Fruit fly (Drosophila melanogaster) whole organism, pupa: ENCODE measurements around the gene CG32110.

Experiments used
- CG10348 ChIP-seq: fragments of 200-800 bp; sonication (Bioruptor generic); IDR thresholded peaks from 2 replicates; pipeline ENCODE4 v1.3.6; 2022; ENCODE audit warnings: missing biosample characterization, missing genetic modification characterization
- CG12605 ChIP-seq: fragments of 200-800 bp; sonication (Bioruptor generic); IDR thresholded peaks from 2 replicates; pipeline ENCODE4 v1.3.6; 2022; ENCODE audit warnings: missing biosample characterization, missing genetic modification characterization
- CG13204 ChIP-seq: fragments of 200-800 bp; sonication (Bioruptor generic); optimal IDR thresholded peaks from 2 replicates; lab custom pipeline; 2018; ENCODE audit warnings: missing biosample characterization, mild to moderate bottlenecking, missing genetic modification characterization, moderate library complexity
- CG14655 ChIP-seq: fragments of 200-800 bp; sonication (Bioruptor generic); optimal IDR thresholded peaks from 3 replicates; lab custom pipeline; 2017; ENCODE audit warnings: mild to moderate bottlenecking, missing biosample characterization, missing genetic modification reagents, missing genetic modification characterization
- CG15710 ChIP-seq: fragments of 200-800 bp; sonication (Bioruptor generic); optimal IDR thresholded peaks from 2 replicates; lab custom pipeline; 2018; ENCODE audit warnings: missing biosample characterization, mild to moderate bottlenecking, missing genetic modification characterization, moderate library complexity
- CG17806 ChIP-seq: fragments of 200-800 bp; sonication (Bioruptor generic); optimal IDR thresholded peaks from 2 replicates; lab custom pipeline; 2018; ENCODE audit warnings: missing biosample characterization, mild to moderate bottlenecking, missing genetic modification characterization, moderate library complexity
- CG32121 ChIP-seq: fragments of 200-800 bp; sonication (Bioruptor generic); IDR thresholded peaks from 2 replicates; pipeline ENCODE4 v1.3.6; 2022; ENCODE audit warnings: missing biosample characterization, missing genetic modification characterization
- CG34367 ChIP-seq: fragments of 200-800 bp; sonication (Bioruptor generic); optimal IDR thresholded peaks from 2 replicates; lab custom pipeline; 2018; ENCODE audit warnings: missing biosample characterization, mild to moderate bottlenecking, missing genetic modification characterization
- CG4496 ChIP-seq: fragments of 200-800 bp; sonication (Bioruptor generic); IDR thresholded peaks from 3 replicates; pipeline ENCODE4 v1.3.6; 2022; ENCODE audit warnings: missing biosample characterization, missing genetic modification characterization
- CG8159 ChIP-seq: fragments of 200-800 bp; sonication (Bioruptor generic); optimal IDR thresholded peaks from 3 replicates; lab custom pipeline; 2018; ENCODE audit warnings: missing biosample characterization, mild to moderate bottlenecking, missing genetic modification characterization, moderate library complexity
- CG8301 ChIP-seq: fragments of 200-800 bp; sonication (Bioruptor generic); optimal IDR thresholded peaks from 2 replicates; lab custom pipeline; 2018; ENCODE audit warnings: missing biosample characterization, mild to moderate bottlenecking, missing genetic modification characterization
- CG9948 ChIP-seq: fragments of 200-800 bp; sonication (Bioruptor generic); optimal IDR thresholded peaks from 2 replicates; lab custom pipeline; 2018; ENCODE audit warnings: missing biosample characterization, mild to moderate bottlenecking, missing genetic modification characterization, moderate library complexity
- D1 ChIP-seq: fragments of 200-800 bp; sonication (Bioruptor generic); optimal IDR thresholded peaks from 2 replicates; lab custom pipeline; 2018; ENCODE audit warnings: missing biosample characterization, mild to moderate bottlenecking, missing genetic modification characterization, moderate library complexity
- EcR ChIP-seq: fragments of 200-800 bp; sonication (Bioruptor generic); optimal IDR thresholded peaks from 3 replicates; lab custom pipeline; 2019; ENCODE audit warnings: missing biosample characterization, missing genetic modification characterization, mild to moderate bottlenecking, moderate library complexity, missing genetic modification reagents
- Ets98B ChIP-seq: fragments of 200-800 bp; sonication (Bioruptor generic); IDR thresholded peaks from 2 replicates; pipeline ENCODE4 v1.3.6; 2022; ENCODE audit warnings: missing biosample characterization, missing genetic modification characterization
- Pif1A ChIP-seq: fragments of 200-800 bp; sonication (Bioruptor generic); optimal IDR thresholded peaks from 3 replicates; lab custom pipeline; 2016; ENCODE audit warnings: missing biosample characterization, missing genetic modification characterization
- Pif1B ChIP-seq: fragments of 200-800 bp; sonication (Bioruptor generic); optimal IDR thresholded peaks from 3 replicates; lab custom pipeline; 2016; ENCODE audit warnings: missing biosample characterization, missing genetic modification characterization
- Snoo ChIP-seq: fragments of 200-800 bp; sonication (Bioruptor generic); optimal IDR thresholded peaks from 3 replicates; lab custom pipeline; 2017; ENCODE audit warnings: missing biosample characterization, mild to moderate bottlenecking, missing genetic modification characterization, inconsistent platforms
- fd96Ca ChIP-seq: fragments of 200-800 bp; sonication (Bioruptor generic); IDR thresholded peaks from 3 replicates; pipeline ENCODE4 v1.3.6; 2022; ENCODE audit warnings: missing biosample characterization, missing genetic modification characterization
- gl ChIP-seq: fragments of 200-800 bp; sonication (Bioruptor generic); optimal IDR thresholded peaks from 2 replicates; lab custom pipeline; 2018; ENCODE audit warnings: missing biosample characterization, mild to moderate bottlenecking, missing genetic modification characterization
- rn ChIP-seq: fragments of 200-800 bp; sonication (Bioruptor generic); IDR thresholded peaks from 2 replicates; pipeline ENCODE4 v1.3.6; 2022; ENCODE audit warnings: missing biosample characterization, missing genetic modification characterization

The CG32110 gene

dm6 chr3L:12798795-12799311, 9.7 kb upstream of the CG32110 start:
- peak; percentile 17 for TF ChIP-seq CG9948 (tag; lab: Kevin White, UChicago)
- peak; percentile 71 for TF ChIP-seq CG13204 (GFP tag; lab: Kevin White, UChicago)
- TF ChIP-seq Pif1A (GFP tag; lab: Kevin White, UChicago) = no peak
- TF ChIP-seq CG15710 (tag; lab: Kevin White, UChicago) = peak; percentile 7
- TF ChIP-seq rn (GFP tag; lab: Robert Waterston, UW) = 0 out of 2 replicates have a peak, but pooled peaks have one; percentile 5
- peak; percentile 66 for TF ChIP-seq CG14655 (GFP tag; lab: Kevin White, UChicago)
- no peak for TF ChIP-seq D1 (tag; lab: Kevin White, UChicago)
- peak; percentile 21; the same call in 1 of the 3 replicates for TF ChIP-seq CG4496
- TF ChIP-seq CG8301 (tag; lab: Kevin White, UChicago) = peak; percentile 52
- TF ChIP-seq Snoo (tag; lab: Kevin White, UChicago) = no peak
- TF ChIP-seq CG12605 = no peak
- TF ChIP-seq CG8159 = peak; percentile 55
- TF ChIP-seq gl (tag; lab: Kevin White, UChicago) = peak; percentile 29
- TF ChIP-seq CG34367 (tag; lab: Kevin White, UChicago) = peak; percentile 42
- TF ChIP-seq Ets98B = no peak
- TF ChIP-seq CG17806 = peak; percentile 18
- no peak for TF ChIP-seq CG10348 (GFP tag; lab: Robert Waterston, UW)
- peak; percentile 93 for TF ChIP-seq EcR (GFP tag; lab: Kevin White, UChicago)
- TF ChIP-seq CG32121 = no peak
- TF ChIP-seq fd96Ca (GFP tag; lab: Robert Waterston, UW) = 0 out of 3 replicates have a peak, but pooled peaks have one; percentile 39
- no peak for TF ChIP-seq Pif1B

DNA sequence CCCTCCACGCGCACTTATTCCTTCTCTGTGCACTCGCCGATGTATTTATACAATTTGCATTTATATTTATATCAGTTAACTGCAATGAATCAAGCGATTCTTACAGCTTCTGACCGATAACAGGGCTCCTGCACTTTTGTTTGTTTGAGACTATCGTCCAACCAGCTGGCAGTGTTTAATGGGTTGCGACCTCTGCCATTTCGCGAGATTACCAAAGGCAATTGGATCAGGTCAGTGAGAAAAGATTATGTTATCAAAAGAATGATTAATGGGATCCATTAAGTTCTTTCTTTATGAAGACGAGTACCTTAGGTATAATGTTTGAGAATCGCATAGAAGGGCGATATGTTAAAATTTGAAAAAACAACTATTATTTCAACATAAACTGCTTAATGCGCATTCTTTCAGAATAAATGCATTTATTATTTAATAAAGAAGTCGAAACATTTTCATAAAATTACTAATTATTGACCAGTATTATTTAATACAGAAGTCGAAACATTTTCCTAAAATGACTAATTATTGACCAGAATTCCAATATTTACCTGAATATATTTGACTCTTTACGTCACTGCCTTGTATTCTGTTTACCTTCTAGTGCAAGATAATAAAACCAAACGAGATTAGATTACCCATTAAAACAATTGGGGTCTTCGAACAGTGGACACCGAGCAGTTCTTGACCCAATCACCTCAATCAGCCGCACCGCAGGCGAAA, 8.9 kb upstream of the CG32110 start:
- TF ChIP-seq gl (tag; lab: Kevin White, UChicago) (no peak), CG10348 (GFP tag; lab: Robert Waterston, UW) (no peak), CG13204 (GFP tag; lab: Kevin White, UChicago) (no peak), CG32121 (no peak), Pif1A (GFP tag; lab: Kevin White, UChicago) (no peak)

- TF ChIP-seq EcR (GFP tag; lab: Kevin White, UChicago) (peak; percentile 74), CG9948 (tag; lab: Kevin White, UChicago) (no peak)
These were observed 8.4 kb upstream of the CG32110 start for dm6 chr3L:12800167-12800566.

DNA sequence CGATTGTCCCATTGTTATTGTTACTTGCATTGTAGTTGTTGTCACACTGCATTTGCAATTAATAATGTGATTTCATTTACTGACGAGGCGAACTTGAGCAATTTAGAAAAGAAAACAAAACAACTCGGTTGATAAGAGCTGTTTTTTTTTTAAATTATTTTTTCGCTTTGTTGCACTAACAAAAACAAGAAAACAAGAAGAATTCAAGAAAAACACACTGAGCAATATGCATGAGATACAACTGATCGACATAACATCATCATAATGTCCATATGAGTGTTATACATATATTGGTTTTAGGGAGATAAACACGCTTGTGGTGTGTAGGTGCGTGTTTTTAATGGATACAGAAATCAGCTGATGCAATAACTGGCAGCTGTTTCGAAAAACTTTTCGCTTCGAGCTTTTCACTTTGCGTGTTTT, 6.1 kb upstream of the CG32110 start:
- TF ChIP-seq Pif1B (peak; percentile 59), CG12605 (peak; percentile 94), Snoo (tag; lab: Kevin White, UChicago) (no peak), gl (tag; lab: Kevin White, UChicago) (no peak), CG15710 (tag; lab: Kevin White, UChicago) (no peak), rn (GFP tag; lab: Robert Waterston, UW) (no peak), CG14655 (GFP tag; lab: Kevin White, UChicago) (peak; percentile 88), CG4496 (peak; percentile 87), fd96Ca (GFP tag; lab: Robert Waterston, UW) (peak; percentile 78; the same call in 2 of the 3 replicates), CG17806 (no peak), Pif1A (GFP tag; lab: Kevin White, UChicago) (peak; percentile 73), CG13204 (GFP tag; lab: Kevin White, UChicago) (no peak), CG9948 (tag; lab: Kevin White, UChicago) (no peak), EcR (GFP tag; lab: Kevin White, UChicago) (no peak), CG8301 (tag; lab: Kevin White, UChicago) (peak; percentile 78), CG10348 (GFP tag; lab: Robert Waterston, UW) (no peak), CG34367 (tag; lab: Kevin White, UChicago) (peak; percentile 12), Ets98B (peak; percentile 87), CG8159 (no peak), D1 (tag; lab: Kevin White, UChicago) (no peak), CG32121 (peak; percentile 88)

- TF ChIP-seq CG9948 (tag; lab: Kevin White, UChicago) (peak; percentile 1), CG34367 (tag; lab: Kevin White, UChicago) (no peak), CG32121 (0 out of 2 replicates have a peak, but pooled peaks have one; percentile 21)
- TF ChIP-seq, all 21 proteins: peak for 2
These were observed 5.1 kb upstream of the CG32110 start for dm6 chr3L:12803159-12804034.
